Fruit fly (Drosophila melanogaster) whole organism, adult: ENCODE measurements around the gene CG13360.

Experiments
- CG33017 ChIP-seq: fragments of 200-800 bp; sonication (Bioruptor generic); optimal IDR thresholded peaks from 2 replicates; lab custom pipeline; 2018; ENCODE audit warnings: missing biosample characterization, mild to moderate bottlenecking, missing genetic modification characterization, moderate library complexity
- CG5204 ChIP-seq: fragments of 200-800 bp; sonication (Bioruptor generic); optimal IDR thresholded peaks from 2 replicates; lab custom pipeline; 2016; ENCODE audit warnings: missing biosample characterization, missing genetic modification characterization
- CG7101 ChIP-seq: fragments of 200-800 bp; sonication (Bioruptor generic); optimal IDR thresholded peaks from 2 replicates; lab custom pipeline; 2018; ENCODE audit warnings: missing biosample characterization, mild to moderate bottlenecking, missing genetic modification characterization, moderate library complexity
- Clk ChIP-seq: fragments of 200-800 bp; sonication (Bioruptor generic); optimal IDR thresholded peaks from 2 replicates; lab custom pipeline; 2017; ENCODE audit warnings: missing biosample characterization, missing genetic modification characterization
- cic ChIP-seq: fragments of 200-800 bp; sonication (Bioruptor generic); optimal IDR thresholded peaks from 2 replicates; lab custom pipeline; 2017; ENCODE audit warnings: missing biosample characterization, mild to moderate bottlenecking, missing genetic modification characterization, moderate library complexity
- kay ChIP-seq: fragments of 200-800 bp; sonication (Bioruptor generic); peaks from one replicate; lab custom pipeline; 2016; ENCODE audit warnings: missing biosample characterization, missing genetic modification characterization, borderline replicate concordance
- toe ChIP-seq: fragments of 200-800 bp; sonication (Bioruptor generic); optimal IDR thresholded peaks from 2 replicates; lab custom pipeline; 2016; ENCODE audit warnings: missing biosample characterization, missing genetic modification characterization

DNA sequence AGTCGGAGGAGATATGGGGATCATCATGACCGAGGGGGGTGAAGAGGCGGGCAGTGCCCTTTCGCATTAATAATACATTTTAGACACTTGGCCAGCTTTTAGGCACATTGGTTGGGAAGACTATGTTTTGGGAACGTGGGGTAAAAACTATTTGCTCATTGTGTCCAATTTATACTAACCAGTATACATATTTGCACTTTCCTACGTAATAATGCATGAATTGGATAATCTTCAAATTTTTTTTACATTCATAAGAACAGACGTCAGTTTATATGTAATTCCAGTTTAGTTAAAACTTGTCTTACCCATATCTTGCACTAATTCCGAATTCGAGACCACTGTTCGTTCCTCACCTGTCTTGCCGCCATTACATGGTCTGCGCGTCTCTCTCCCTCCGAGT is 10.5 kb downstream of the CG13360 start:
- TF ChIP-seq CG33017 (no peak), CG5204 (GFP tag; lab: Kevin White, UChicago) (no peak), Clk (GFP tag; lab: Kevin White, UChicago) (no peak), CG7101 (tag; lab: Kevin White, UChicago) (no peak), cic (GFP tag; lab: Kevin White, UChicago) (no peak), toe (GFP tag; lab: Kevin White, UChicago) (no peak), kay (no peak)
